Worm (Caenorhabditis elegans) whole organism, L4 larva: ENCODE data around the gene K10C2.12.
A peak's percentile ranks its signal among the peaks of the same experiment; 100 is the strongest.

Source experiments
- D1046.2 ChIP-seq: fragments of 200-800 bp; sonication (Bioruptor generic); IDR thresholded peaks from 2 replicates; pipeline ENCODE4 v1.3.6; 2022; ENCODE audit warnings: missing genetic modification characterization, missing compliant biosample characterization
- F26F4.8 ChIP-seq: fragments of 200-800 bp; sonication (Bioruptor generic); conservative IDR thresholded peaks from 2 replicates; pipeline ENCODE4 v1.3.6; 2022; ENCODE audit warnings: missing genetic modification characterization, missing compliant biosample characterization
- F49E8.2 ChIP-seq: sonication (generic microtip); optimal IDR thresholded peaks from 2 replicates; lab custom pipeline; 2016; ENCODE audit warnings: missing compliant biosample characterization, mild to moderate bottlenecking, missing genetic modification characterization, borderline replicate concordance
- T26A8.4 ChIP-seq: fragments of 200-800 bp; sonication (Bioruptor generic); IDR thresholded peaks from 2 replicates; pipeline ENCODE4 v1.3.6; 2022; ENCODE audit warnings: missing genetic modification characterization, missing compliant biosample characterization
- Y75B8A.6 ChIP-seq: fragments of 200-800 bp; sonication (Bioruptor generic); IDR thresholded peaks from 2 replicates; pipeline ENCODE4 v1.3.6; 2022; ENCODE audit warnings: missing genetic modification reagents, missing genetic modification characterization, missing compliant biosample characterization
- ZK337.2 ChIP-seq: fragments of 200-800 bp; sonication (Bioruptor generic); IDR thresholded peaks from 2 replicates; pipeline ENCODE4 v1.3.6; 2022; ENCODE audit warnings: missing genetic modification reagents, missing genetic modification characterization, missing compliant biosample characterization
- aha-1 ChIP-seq: fragments of 150-350 bp; peaks from one replicate; lab custom pipeline; 2014; ENCODE audit warnings: missing biosample characterization, missing genetic modification characterization
- ama-1 ChIP-seq: fragments of 150-350 bp; optimal IDR thresholded peaks from 2 replicates; lab custom pipeline; 2014; ENCODE audit warnings: inconsistent platforms, mixed read lengths
- ceh-20 ChIP-seq: fragments of 200-800 bp; sonication (Bioruptor generic); IDR thresholded peaks from 2 replicates; pipeline ENCODE4 v1.3.6; 2022; ENCODE audit warnings: missing genetic modification reagents, missing genetic modification characterization, missing compliant biosample characterization
- ceh-32 ChIP-seq: sonication (generic microtip); optimal IDR thresholded peaks from 2 replicates; lab custom pipeline; 2016; ENCODE audit warnings: mild to moderate bottlenecking, missing genetic modification characterization, missing compliant biosample characterization; ENCODE audit not compliant: poor library complexity
- cey-2 ChIP-seq: sonication (generic microtip); optimal IDR thresholded peaks from 3 replicates; lab custom pipeline; 2017; ENCODE audit warnings: missing genetic modification characterization, mild to moderate bottlenecking, missing compliant biosample characterization, antibody characterized with exemption, borderline replicate concordance; ENCODE audit not compliant: insufficient read depth
- ctbp-1 ChIP-seq: fragments of 200-800 bp; sonication (Bioruptor generic); IDR thresholded peaks from 2 replicates; pipeline ENCODE4 v1.3.6; 2022; ENCODE audit warnings: missing genetic modification reagents, missing genetic modification characterization, missing compliant biosample characterization
- daf-16 ChIP-seq, 3 experiments: sonication (generic microtip); optimal IDR thresholded peaks; 2 replicates each; lab custom pipeline; 2016 to 2017; ENCODE audit warnings: missing genetic modification characterization in 3 of 3, missing genetic modification reagents in 3 of 3, mild to moderate bottlenecking in 2 of 3, missing compliant biosample characterization in 2 of 3, missing biosample characterization in 1 of 3, moderate library complexity in 1 of 3
- dmd-6 ChIP-seq: fragments of 200-800 bp; sonication (Bioruptor generic); IDR thresholded peaks from 2 replicates; pipeline ENCODE4 v1.3.6; 2022; ENCODE audit warnings: missing genetic modification reagents, missing genetic modification characterization, missing compliant biosample characterization
- dmd-9 ChIP-seq: fragments of 200-800 bp; sonication (Bioruptor generic); IDR thresholded peaks from 2 replicates; pipeline ENCODE4 v1.3.6; 2022; ENCODE audit warnings: missing genetic modification reagents, missing genetic modification characterization, missing compliant biosample characterization
- dve-1 ChIP-seq: sonication (generic microtip); optimal IDR thresholded peaks from 2 replicates; lab custom pipeline; 2017; ENCODE audit warnings: antibody characterized with exemption, mild to moderate bottlenecking, missing genetic modification characterization, missing compliant biosample characterization; ENCODE audit not compliant: insufficient read depth
- egl-43 ChIP-seq: fragments of 200-800 bp; sonication (Bioruptor generic); IDR thresholded peaks from 2 replicates; pipeline ENCODE4 v1.3.6; 2022; ENCODE audit warnings: missing genetic modification reagents, missing genetic modification characterization, missing compliant biosample characterization
- fkh-10 ChIP-seq: fragments of 150-350 bp; optimal IDR thresholded peaks from 2 replicates; lab custom pipeline; 2014; ENCODE audit warnings: missing biosample characterization, missing genetic modification reagents, missing genetic modification characterization
- hif-1 ChIP-seq, 2 experiments: sonication (generic microtip); optimal IDR thresholded peaks; 2 replicates each; lab custom pipeline; 2016 to 2017; ENCODE audit warnings: missing compliant biosample characterization in 2 of 2, missing genetic modification characterization in 2 of 2, missing genetic modification reagents in 2 of 2, missing genotype in 2 of 2, mild to moderate bottlenecking in 1 of 2
- hlh-11 ChIP-seq: fragments of 200-800 bp; sonication (Bioruptor generic); optimal IDR thresholded peaks from 2 replicates; lab custom pipeline; 2018; ENCODE audit warnings: mild to moderate bottlenecking, missing genetic modification characterization, missing compliant biosample characterization
- hlh-30 ChIP-seq: sonication (generic microtip); optimal IDR thresholded peaks from 2 replicates; lab custom pipeline; 2017; ENCODE audit warnings: antibody characterized with exemption, mild to moderate bottlenecking, missing genetic modification characterization, missing compliant biosample characterization; ENCODE audit not compliant: insufficient read depth
- hmg-1.1 ChIP-seq: fragments of 200-800 bp; sonication (Bioruptor generic); IDR thresholded peaks from 2 replicates; pipeline ENCODE4 v1.3.6; 2022; ENCODE audit warnings: missing genetic modification reagents, missing genetic modification characterization, missing compliant biosample characterization
- lin-13 ChIP-seq: fragments of 150-350 bp; optimal IDR thresholded peaks from 2 replicates; lab custom pipeline; 2014; ENCODE audit warnings: missing biosample characterization, missing genetic modification reagents, missing genetic modification characterization
- lin-38 ChIP-seq: fragments of 200-800 bp; sonication (Bioruptor generic); IDR thresholded peaks from 2 replicates; pipeline ENCODE4 v1.3.6; 2022; ENCODE audit warnings: missing genetic modification reagents, missing genetic modification characterization, missing compliant biosample characterization
- lin-39 ChIP-seq: fragments of 150-350 bp; optimal IDR thresholded peaks from 2 replicates; lab custom pipeline; 2014; ENCODE audit warnings: missing biosample characterization, missing genetic modification reagents, missing genetic modification characterization
- lsy-2 ChIP-seq, 2 experiments: fragments of 150-350 bp in 1 of 2; sonication (generic microtip) in 1 of 2; optimal IDR thresholded peaks; 2 replicates each; lab custom pipeline; 2014 to 2017; ENCODE audit warnings: missing biosample characterization in 2 of 2, missing genetic modification characterization in 2 of 2
- madf-5 ChIP-seq, 2 experiments: fragments of 200-800 bp; sonication (Bioruptor generic); IDR thresholded peaks; 2 replicates each; pipeline ENCODE4 v1.3.6; 2022; ENCODE audit warnings: missing compliant biosample characterization in 2 of 2, missing genetic modification characterization in 2 of 2
- mdl-1 ChIP-seq, 2 experiments: fragments of 150-350 bp in 1 of 2; sonication (generic microtip) in 1 of 2; optimal IDR thresholded peaks; 2 replicates each; lab custom pipeline; 2014 to 2017; ENCODE audit warnings: missing biosample characterization in 2 of 2, missing genetic modification characterization in 2 of 2
- mep-1 ChIP-seq: fragments of 150-350 bp; sonication (generic microtip); optimal IDR thresholded peaks from 3 replicates; lab custom pipeline; 2014; ENCODE audit warnings: missing biosample characterization, missing genetic modification characterization
- mes-2 ChIP-seq: sonication (generic microtip); optimal IDR thresholded peaks from 2 replicates; lab custom pipeline; 2016; ENCODE audit warnings: missing genotype, mild to moderate bottlenecking, missing genetic modification characterization, missing compliant biosample characterization; ENCODE audit not compliant: poor library complexity, severe bottlenecking
- mxl-3 ChIP-seq: fragments of 200-800 bp; sonication (Bioruptor generic); optimal IDR thresholded peaks from 2 replicates; lab custom pipeline; 2018; ENCODE audit warnings: mild to moderate bottlenecking, missing genetic modification characterization, missing compliant biosample characterization
- nhr-10 ChIP-seq: fragments of 150-350 bp; optimal IDR thresholded peaks from 2 replicates; lab custom pipeline; 2014; ENCODE audit warnings: missing biosample characterization, missing genetic modification characterization
- nhr-102 ChIP-seq: sonication (generic microtip); optimal IDR thresholded peaks from 2 replicates; lab custom pipeline; 2016; ENCODE audit warnings: mild to moderate bottlenecking, missing genetic modification characterization, moderate library complexity, missing compliant biosample characterization
- nhr-11 ChIP-seq: fragments of 150-350 bp; optimal IDR thresholded peaks from 2 replicates; lab custom pipeline; 2014; ENCODE audit warnings: missing biosample characterization, missing genetic modification characterization
- nhr-111 ChIP-seq: fragments of 200-800 bp; sonication (Bioruptor generic); optimal IDR thresholded peaks from 2 replicates; lab custom pipeline; 2018; ENCODE audit warnings: mild to moderate bottlenecking, missing genetic modification characterization, missing compliant biosample characterization
- nhr-237 ChIP-seq: sonication (generic microtip); optimal IDR thresholded peaks from 2 replicates; lab custom pipeline; 2017; ENCODE audit warnings: missing biosample characterization, missing genetic modification characterization
- nhr-28 ChIP-seq: fragments of 150-350 bp; optimal IDR thresholded peaks from 2 replicates; lab custom pipeline; 2014; ENCODE audit warnings: missing biosample characterization, missing genetic modification characterization
- nhr-42 ChIP-seq: fragments of 200-800 bp; sonication (Bioruptor generic); IDR thresholded peaks from 2 replicates; pipeline ENCODE4 v1.3.6; 2022; ENCODE audit warnings: missing genetic modification characterization, missing compliant biosample characterization
- nhr-48 ChIP-seq: sonication (generic microtip); optimal IDR thresholded peaks from 2 replicates; lab custom pipeline; 2016; ENCODE audit warnings: mild to moderate bottlenecking, missing genetic modification characterization, missing compliant biosample characterization
- nhr-77 ChIP-seq: fragments of 150-350 bp; optimal IDR thresholded peaks from 2 replicates; lab custom pipeline; 2014; ENCODE audit warnings: missing biosample characterization, missing genetic modification characterization
- pha-4 ChIP-seq, 2 experiments: fragments of 150-350 bp in 1 of 2; fragments of 200-800 bp in 1 of 2; sonication (Bioruptor generic) in 1 of 2; IDR thresholded peaks in 1 of 2; optimal IDR thresholded peaks in 1 of 2; 2 replicates each; pipeline versions ENCODE4 v1.3.6 to Lab custom; 2014 to 2022; ENCODE audit warnings: missing genetic modification characterization in 2 of 2, missing genetic modification reagents in 2 of 2, missing biosample characterization in 1 of 2, missing compliant biosample characterization in 1 of 2
- spr-3 ChIP-seq: fragments of 200-800 bp; sonication (Bioruptor generic); optimal IDR thresholded peaks from 2 replicates; lab custom pipeline; 2018; ENCODE audit warnings: mild to moderate bottlenecking, missing genetic modification characterization, missing compliant biosample characterization
- tag-97 ChIP-seq: fragments of 200-800 bp; sonication (Bioruptor generic); IDR thresholded peaks from 2 replicates; pipeline ENCODE4 v1.3.6; 2022; ENCODE audit warnings: missing genetic modification characterization, missing compliant biosample characterization
- unc-130 ChIP-seq: sonication (generic microtip); optimal IDR thresholded peaks from 2 replicates; lab custom pipeline; 2016; ENCODE audit warnings: missing genetic modification reagents, missing genetic modification characterization, missing compliant biosample characterization
- unc-62 ChIP-seq, 3 experiments: fragments of 150-350 bp in 1 of 3; sonication (generic microtip); optimal IDR thresholded peaks in 2 of 3; peaks in 1 of 3; 1 replicate in 1 of 3; 2 replicates in 2 of 3; lab custom pipeline; 2014 to 2017; ENCODE audit warnings: missing biosample characterization in 3 of 3, missing genetic modification characterization in 3 of 3, missing genetic modification reagents in 3 of 3, missing genotype in 1 of 3
- zfp-2 ChIP-seq: sonication (generic microtip); optimal IDR thresholded peaks from 2 replicates; lab custom pipeline; 2016; ENCODE audit warnings: mild to moderate bottlenecking, missing genetic modification characterization, missing compliant biosample characterization

Gene K10C2.12

DNA sequence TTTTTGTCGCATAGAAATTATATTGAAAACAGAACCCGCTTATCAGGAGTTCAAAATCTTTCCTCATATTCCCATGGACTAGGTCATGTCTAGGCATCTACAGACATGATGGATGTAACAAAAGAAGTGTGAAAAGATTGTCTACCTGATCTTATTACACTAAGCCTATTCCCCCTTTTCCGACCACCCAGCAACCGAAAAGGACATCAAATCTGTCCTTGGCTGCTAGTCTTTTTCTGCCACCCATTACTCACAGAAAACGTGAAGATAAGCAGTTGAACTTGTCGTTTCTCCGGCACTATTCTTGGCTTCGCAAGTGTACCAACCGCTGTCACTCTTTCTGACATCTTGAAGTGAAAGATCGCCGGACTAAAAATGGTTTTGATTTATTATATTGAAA, 37.7 kb downstream of the K10C2.12 start:
- TF ChIP-seq unc-62 (GFP tag; optimal IDR thresholded peaks at IDR 0.05 in 1 of 2; lab: Kevin White, UChicago) (peak in 1 of 2 experiments; percentile 74), unc-62 (tag; optimal IDR thresholded peaks at IDR 0.05; lab: Kevin White, UChicago) (no peak), fkh-10 (GFP tag; lab: Kevin White, UChicago) (no peak), egl-43 (no peak)

DNA sequence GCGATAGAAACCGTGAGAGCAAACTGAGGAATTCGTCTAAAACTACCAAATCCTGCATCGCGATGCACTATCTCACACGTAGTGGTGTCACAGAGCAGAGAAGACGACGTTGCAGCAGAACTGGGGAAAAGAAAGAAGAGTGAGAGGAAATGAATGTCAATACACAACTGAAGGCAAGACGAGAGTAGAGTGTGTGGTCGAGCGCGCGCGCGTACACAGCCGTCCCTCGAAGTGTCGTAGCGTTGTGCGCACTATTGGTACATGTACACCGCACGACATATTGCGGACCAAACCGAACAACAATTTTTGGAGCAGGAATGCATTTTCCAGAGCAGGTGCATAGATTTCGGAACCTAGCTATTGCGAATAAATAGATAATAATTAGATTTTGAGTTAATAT, 42.2 kb downstream of the K10C2.12 start:
- TF ChIP-seq nhr-28 (peak; percentile 79), nhr-237 (tag; lab: Kevin White, UChicago) (no peak), spr-3 (GFP tag; lab: Kevin White, UChicago) (no peak), Y75B8A.6 (GFP tag; lab: Robert Waterston, UW) (no peak), ctbp-1 (GFP tag; lab: Robert Waterston, UW) (peak; percentile 51; the same call in 1 of the 2 replicates), egl-43 (peak; percentile 61; the same call in 1 of the 2 replicates), pha-4 (GFP tag; IDR thresholded peaks at IDR 0.05; lab: Robert Waterston, UW) (no peak), pha-4 (tag; optimal IDR thresholded peaks at IDR 0.05; lab: Kevin White, UChicago) (peak; percentile 3), F49E8.2 (tag; lab: Kevin White, UChicago) (no peak), daf-16 (GFP tag; optimal IDR thresholded peaks at IDR 0.05; lab: Kevin White, UChicago) (peak in 1 of 2 experiments; percentile 15), daf-16 (tag; optimal IDR thresholded peaks at IDR 0.05; lab: Kevin White, UChicago) (peak; percentile 73), zfp-2 (tag; lab: Kevin White, UChicago) (no peak), cey-2 (no peak), dmd-9 (GFP tag; lab: Robert Waterston, UW) (no peak), ceh-32 (tag; lab: Kevin White, UChicago) (no peak), unc-62 (GFP tag; optimal IDR thresholded peaks at IDR 0.05 in 1 of 2; lab: Kevin White, UChicago) (peak in 1 of 2 experiments; percentile 82), unc-62 (tag; optimal IDR thresholded peaks at IDR 0.05; lab: Kevin White, UChicago) (no peak), ZK337.2 (GFP tag; lab: Robert Waterston, UW) (no peak), dmd-6 (peak; percentile 37), hmg-1.1 (GFP tag; lab: Robert Waterston, UW) (peak; percentile 87), mdl-1 (tag; optimal IDR thresholded peaks at IDR 0.05; lab: Kevin White, UChicago) (peak in 1 of 2 experiments; percentile 39), fkh-10 (GFP tag; lab: Kevin White, UChicago) (peak; percentile 17), nhr-77 (tag; lab: Kevin White, UChicago) (peak; percentile 8), aha-1 (tag; lab: Kevin White, UChicago) (peak; percentile 95), hlh-11 (tag; lab: Kevin White, UChicago) (peak; percentile 54), mep-1 (peak; percentile 74), tag-97 (GFP tag; lab: Robert Waterston, UW) (no peak), dve-1 (tag; lab: Kevin White, UChicago) (peak; percentile 22), mes-2 (tag; lab: Kevin White, UChicago) (peak; percentile 78), nhr-111 (no peak), nhr-10 (tag; lab: Kevin White, UChicago) (no peak), unc-130 (GFP tag; lab: Kevin White, UChicago) (no peak), lin-39 (tag; lab: Kevin White, UChicago) (no peak), hlh-30 (tag; lab: Kevin White, UChicago) (peak; percentile 70), ama-1 (no peak), F26F4.8 (GFP tag; lab: Robert Waterston, UW) (no peak), nhr-42 (no peak), hif-1 (tag; optimal IDR thresholded peaks at IDR 0.05; lab: Kevin White, UChicago) (peak in 1 of 2 experiments; percentile 22), D1046.2 (GFP tag; lab: Robert Waterston, UW) (no peak), mxl-3 (GFP tag; lab: Kevin White, UChicago) (peak; percentile 74), T26A8.4 (GFP tag; lab: Robert Waterston, UW) (no peak), ceh-20 (GFP tag; lab: Robert Waterston, UW) (peak; percentile 73), nhr-48 (tag; lab: Kevin White, UChicago) (no peak), lin-13 (GFP tag; lab: Kevin White, UChicago) (peak; percentile 32), madf-5 (GFP tag; IDR thresholded peaks at IDR 0.05; lab: Robert Waterston, UW) (no peak), nhr-11 (tag; lab: Kevin White, UChicago) (no peak), lsy-2 (tag; optimal IDR thresholded peaks at IDR 0.05; lab: Kevin White, UChicago) (peak; percentile 26 to 59), lin-38 (GFP tag; lab: Robert Waterston, UW) (no peak), nhr-102 (tag; lab: Kevin White, UChicago) (no peak)
